Comparison of ENCODE assay signal across 8 worm cellular contexts in the genomic region with DNA sequence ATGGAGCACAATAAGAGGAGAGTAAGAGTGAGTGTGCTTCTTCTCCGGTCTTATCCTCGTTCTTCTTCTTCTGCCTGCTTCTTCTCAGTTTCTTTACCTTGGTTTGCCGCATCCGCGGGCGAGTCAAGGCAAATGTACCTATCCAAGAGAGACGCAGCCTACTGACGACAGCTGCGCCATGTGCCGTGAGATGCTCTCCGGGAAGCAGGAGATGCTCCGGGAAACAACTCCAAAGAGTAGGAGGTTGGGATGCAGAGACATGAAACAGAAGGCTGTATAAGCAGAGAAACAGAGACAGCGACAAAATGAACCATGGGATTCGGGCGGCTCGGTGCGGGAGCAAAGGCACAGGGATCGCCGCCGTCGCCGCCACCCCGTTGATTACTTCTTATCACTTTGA.
A peak's percentile ranks its signal among the peaks of the same experiment; 100 is the strongest.
TF ChIP-seq lines count a peak whose summit lies in the region.

No protein-coding gene starts in this region.

TF ChIP-seq in whole organism, L1 larva, 84 proteins besides CTCF, POLR2A, EP300 and RAD21 (continues in another document):
- TF ChIP-seq grh-1 (GFP tag; IDR thresholded peaks at IDR 0.05; lab: Robert Waterston, UW) (no peak), dsc-1 (tag; optimal IDR thresholded peaks at IDR 0.05; lab: Kevin White, UChicago) (peak; percentile 8), nhr-20 (tag; optimal IDR thresholded peaks at IDR 0.05; lab: Kevin White, UChicago) (peak; percentile 31), sup-37 (GFP tag; optimal IDR thresholded peaks at IDR 0.05; lab: Kevin White, UChicago) (no peak), xbp-1 (tag; optimal IDR thresholded peaks at IDR 0.05; lab: Kevin White, UChicago) (no peak), zag-1 (tag; optimal IDR thresholded peaks at IDR 0.05; lab: Kevin White, UChicago) (no peak), ama-1 (optimal IDR thresholded peaks at IDR 0.05; lab: Kevin White, UChicago) (no peak), nhr-76 (tag; optimal IDR thresholded peaks at IDR 0.05; lab: Kevin White, UChicago) (no peak), mef-2 (tag; optimal IDR thresholded peaks at IDR 0.05; lab: Kevin White, UChicago) (no peak), ceh-63 (GFP tag; optimal IDR thresholded peaks at IDR 0.05; lab: Kevin White, UChicago) (no peak), F16B12.6 (tag; optimal IDR thresholded peaks at IDR 0.05; lab: Kevin White, UChicago) (no peak)

TF ChIP-seq in whole organism, L2 larva, 48 proteins besides CTCF, POLR2A, EP300 and RAD21 (continues in another document):
- TF ChIP-seq C34F6.9 (tag; optimal IDR thresholded peaks at IDR 0.05; lab: Kevin White, UChicago) = peak; percentile 34
- TF ChIP-seq nhr-129 (tag; optimal IDR thresholded peaks at IDR 0.05; lab: Kevin White, UChicago) = peak; percentile 50
- TF ChIP-seq F13H6.1 (tag; optimal IDR thresholded peaks at IDR 0.05; lab: Kevin White, UChicago) = peak; percentile 71
- no peak for TF ChIP-seq nhr-77 (tag; optimal IDR thresholded peaks at IDR 0.05; lab: Kevin White, UChicago)
- peak; percentile 35 for TF ChIP-seq sma-9 (GFP tag; optimal IDR thresholded peaks at IDR 0.05; lab: Kevin White, UChicago)
- TF ChIP-seq sma-9 (tag; optimal IDR thresholded peaks at IDR 0.05; lab: Kevin White, UChicago) = no peak
- TF ChIP-seq nhr-10 (tag; optimal IDR thresholded peaks at IDR 0.05; lab: Kevin White, UChicago) = no peak
- no peak for TF ChIP-seq zag-1 (tag; optimal IDR thresholded peaks at IDR 0.05; lab: Kevin White, UChicago)
- TF ChIP-seq nhr-11 (tag; optimal IDR thresholded peaks at IDR 0.05; lab: Kevin White, UChicago) = no peak
- TF ChIP-seq blmp-1 (tag; optimal IDR thresholded peaks at IDR 0.05; lab: Kevin White, UChicago; ENCODE audit: insufficient read depth) = no peak
- TF ChIP-seq sem-4 (tag; optimal IDR thresholded peaks at IDR 0.05; lab: Kevin White, UChicago) = no peak

TF ChIP-seq in whole organism, L3 larva, 47 proteins besides CTCF, POLR2A, EP300 and RAD21:
- TF ChIP-seq nhr-43 (tag; optimal IDR thresholded peaks at IDR 0.05; lab: Kevin White, UChicago; ENCODE audit: poor library complexity, severe bottlenecking) = no peak
- peak; percentile 18 for TF ChIP-seq lin-39 (tag; optimal IDR thresholded peaks at IDR 0.05; lab: Kevin White, UChicago)
TF ChIP-seq in whole organism, L3 larva: peak in this region for 1.

TF ChIP-seq in whole organism, L4 larva, 104 proteins besides CTCF, POLR2A, EP300 and RAD21 (continues in another document):
- TF ChIP-seq nhr-11 (tag; optimal IDR thresholded peaks at IDR 0.05; lab: Kevin White, UChicago) = peak; percentile 40
- no peak for TF ChIP-seq mxl-2 (GFP tag; conservative IDR thresholded peaks at IDR 0.05; lab: Robert Waterston, UW)
- no peak for TF ChIP-seq nhr-25 (tag; optimal IDR thresholded peaks at IDR 0.05; lab: Kevin White, UChicago; ENCODE audit: borderline replicate concordance, insufficient read depth)
- TF ChIP-seq F37D6.2 (tag; optimal IDR thresholded peaks at IDR 0.05; lab: Kevin White, UChicago) = no peak
- TF ChIP-seq unc-62 (GFP tag; optimal IDR thresholded peaks at IDR 0.05 in 1 of 2; lab: Kevin White, UChicago) = peak in 1 of 2 experiments; percentile 72
- no peak for TF ChIP-seq unc-62 (tag; optimal IDR thresholded peaks at IDR 0.05; lab: Kevin White, UChicago)
- TF ChIP-seq daf-16 (GFP tag; optimal IDR thresholded peaks at IDR 0.05; lab: Kevin White, UChicago) = peak in 1 of 2 experiments; percentile 37
- TF ChIP-seq daf-16 (tag; optimal IDR thresholded peaks at IDR 0.05; lab: Kevin White, UChicago) = no peak
- 0 out of 2 replicates have a peak, but pooled peaks have one; percentile 9 for TF ChIP-seq lin-38 (GFP tag; IDR thresholded peaks at IDR 0.05; lab: Robert Waterston, UW)
- TF ChIP-seq F49E8.2 (tag; optimal IDR thresholded peaks at IDR 0.05; lab: Kevin White, UChicago; ENCODE audit: borderline replicate concordance) = no peak
- no peak for TF ChIP-seq nhr-10 (tag; optimal IDR thresholded peaks at IDR 0.05; lab: Kevin White, UChicago)

TF ChIP-seq in whole organism, late embryonic, 69 proteins besides CTCF, POLR2A, EP300 and RAD21 (continues in another document):
- TF ChIP-seq sox-4 (tag; optimal IDR thresholded peaks at IDR 0.05; lab: Kevin White, UChicago) (no peak), lim-6 (tag; optimal IDR thresholded peaks at IDR 0.05; lab: Kevin White, UChicago) (no peak), hlh-13 (GFP tag; optimal IDR thresholded peaks at IDR 0.05; lab: Kevin White, UChicago) (no peak), hlh-30 (tag; optimal IDR thresholded peaks at IDR 0.05; lab: Kevin White, UChicago; ENCODE audit: insufficient read depth) (no peak), zip-5 (tag; optimal IDR thresholded peaks at IDR 0.05; lab: Kevin White, UChicago) (no peak), ttx-3 (tag; optimal IDR thresholded peaks at IDR 0.05; lab: Kevin White, UChicago) (no peak), fkh-6 (tag; optimal IDR thresholded peaks at IDR 0.05; lab: Kevin White, UChicago) (no peak), nhr-11 (tag; optimal IDR thresholded peaks at IDR 0.05; lab: Kevin White, UChicago) (no peak), ref-2 (tag; optimal IDR thresholded peaks at IDR 0.05; lab: Kevin White, UChicago) (no peak), unc-42 (tag; optimal IDR thresholded peaks at IDR 0.05; lab: Kevin White, UChicago) (no peak), ceh-19 (GFP tag; optimal IDR thresholded peaks at IDR 0.05; lab: Kevin White, UChicago) (no peak), elt-2 (tag; optimal IDR thresholded peaks at IDR 0.05; lab: Kevin White, UChicago) (no peak), K02D7.2 (tag; optimal IDR thresholded peaks at IDR 0.05; lab: Kevin White, UChicago) (no peak), lin-11 (tag; optimal IDR thresholded peaks at IDR 0.05; lab: Kevin White, UChicago) (no peak)

TF ChIP-seq in whole organism, midembryonic, 9 proteins besides CTCF, POLR2A, EP300 and RAD21:
- TF ChIP-seq ztf-29 (GFP tag; IDR thresholded peaks at IDR 0.05; lab: Robert Waterston, UW) = no peak
- TF ChIP-seq flt-1 (GFP tag; IDR thresholded peaks at IDR 0.05; lab: Robert Waterston, UW) = 0 out of 2 replicates have a peak, but pooled peaks have one; percentile 47

TF ChIP-seq in whole organism, mixed stage, embryonic, 35 proteins besides CTCF, POLR2A, EP300 and RAD21:
- TF ChIP-seq snpc-4 (tag; optimal IDR thresholded peaks at IDR 0.05; lab: Kevin White, UChicago) (no peak), unc-62 (GFP tag; optimal IDR thresholded peaks at IDR 0.05; lab: Kevin White, UChicago) (peak; percentile 66), M03D4.4 (tag; optimal IDR thresholded peaks at IDR 0.05; lab: Kevin White, UChicago) (peak; percentile 25), unc-120 (tag; optimal IDR thresholded peaks at IDR 0.05; lab: Kevin White, UChicago; ENCODE audit: poor library complexity, severe bottlenecking) (peak; percentile 95), cnd-1 (tag; optimal IDR thresholded peaks at IDR 0.05; lab: Kevin White, UChicago) (no peak), hlh-1 (tag; optimal IDR thresholded peaks at IDR 0.05; lab: Kevin White, UChicago) (peak; percentile 100)

TF ChIP-seq in whole organism, young adult, 124 proteins besides CTCF, POLR2A, EP300 and RAD21:
- TF ChIP-seq lsl-1 (GFP tag; optimal IDR thresholded peaks at IDR 0.05; lab: Kevin White, UChicago) (no peak), cebp-1 (GFP tag; IDR thresholded peaks at IDR 0.05; lab: Robert Waterston, UW) (no peak), cebp-1 (tag; optimal IDR thresholded peaks at IDR 0.05; lab: Kevin White, UChicago) (peak; percentile 11), tlf-1 (GFP tag; optimal IDR thresholded peaks at IDR 0.05; lab: Kevin White, UChicago) (no peak), F10E7.11 (tag; optimal IDR thresholded peaks at IDR 0.05; lab: Kevin White, UChicago) (no peak), dpl-1 (GFP tag; optimal IDR thresholded peaks at IDR 0.05; lab: Kevin White, UChicago) (no peak), B0019.2 (GFP tag; conservative IDR thresholded peaks at IDR 0.05; lab: Robert Waterston, UW) (no peak), bed-2 (GFP tag; IDR thresholded peaks at IDR 0.05; lab: Robert Waterston, UW) (0 out of 2 replicates have a peak, but pooled peaks have one; percentile 7), madf-8 (GFP tag; conservative IDR thresholded peaks at IDR 0.05; lab: Robert Waterston, UW) (no peak), ztf-26 (tag; optimal IDR thresholded peaks at IDR 0.05; lab: Kevin White, UChicago) (no peak), him-1 (tag; optimal IDR thresholded peaks at IDR 0.05; lab: Kevin White, UChicago) (no peak), T07F8.4 (tag; optimal IDR thresholded peaks at IDR 0.05; lab: Kevin White, UChicago) (no peak), sea-2 (GFP tag; IDR thresholded peaks at IDR 0.05; lab: Robert Waterston, UW) (no peak), mel-28 (tag; optimal IDR thresholded peaks at IDR 0.05; lab: Kevin White, UChicago; ENCODE audit: borderline replicate concordance) (no peak)
